Fruit fly (Drosophila melanogaster) whole organism, embryonic: ENCODE measurements around the gene TBC1D16.

ENCODE experiments used
- B-H1 ChIP-seq: fragments of 200-800 bp; sonication (Bioruptor generic); IDR thresholded peaks from 3 replicates; pipeline ENCODE4 v1.3.6; 2022; ENCODE audit warnings: missing biosample characterization, missing genetic modification characterization
- C15 ChIP-seq: fragments of 200-800 bp; sonication (Bioruptor generic); IDR thresholded peaks from 3 replicates; pipeline ENCODE4 v1.3.6; 2022; ENCODE audit warnings: missing biosample characterization, missing genetic modification characterization
- CG10147 ChIP-seq: fragments of 200-800 bp; sonication (Bioruptor generic); optimal IDR thresholded peaks from 2 replicates; lab custom pipeline; 2019; ENCODE audit warnings: missing biosample characterization, mild to moderate bottlenecking, missing genetic modification characterization, moderate library complexity
- CG10274 ChIP-seq: fragments of 200-800 bp; sonication (Bioruptor generic); optimal IDR thresholded peaks from 3 replicates; lab custom pipeline; 2017; ENCODE audit warnings: missing biosample characterization, mild to moderate bottlenecking, missing genetic modification characterization
- CG11695 ChIP-seq: fragments of 200-800 bp; sonication (Bioruptor generic); IDR thresholded peaks from 3 replicates; pipeline ENCODE4 v1.3.6; 2022; ENCODE audit warnings: missing biosample characterization, missing genetic modification characterization
- CG12391 ChIP-seq: fragments of 200-800 bp; sonication (Bioruptor generic); optimal IDR thresholded peaks from 3 replicates; lab custom pipeline; 2018; ENCODE audit warnings: missing biosample characterization, mild to moderate bottlenecking, missing genetic modification characterization, moderate library complexity
- CG13296 ChIP-seq: fragments of 200-800 bp; sonication (Bioruptor generic); optimal IDR thresholded peaks from 3 replicates; lab custom pipeline; 2018; ENCODE audit warnings: missing biosample characterization, mild to moderate bottlenecking, missing genetic modification characterization
- CG14965 ChIP-seq: fragments of 200-800 bp; sonication (Bioruptor generic); optimal IDR thresholded peaks from 2 replicates; lab custom pipeline; 2016; ENCODE audit warnings: missing biosample characterization, missing genetic modification characterization, borderline replicate concordance
- CG15011 ChIP-seq: fragments of 200-800 bp; sonication (Bioruptor generic); optimal IDR thresholded peaks from 3 replicates; lab custom pipeline; 2018; ENCODE audit warnings: missing biosample characterization, mild to moderate bottlenecking, missing genetic modification characterization
- CG15269 ChIP-seq: fragments of 200-800 bp; sonication (Bioruptor generic); optimal IDR thresholded peaks from 2 replicates; lab custom pipeline; 2018; ENCODE audit warnings: missing biosample characterization, mild to moderate bottlenecking, missing genetic modification characterization, moderate library complexity
- CG15696 ChIP-seq: fragments of 200-800 bp; sonication (Bioruptor generic); optimal IDR thresholded peaks from 2 replicates; lab custom pipeline; 2019; ENCODE audit warnings: missing biosample characterization, mild to moderate bottlenecking, missing genetic modification characterization, moderate library complexity
- CG16779 ChIP-seq: fragments of 200-800 bp; sonication (Bioruptor generic); IDR thresholded peaks from 2 replicates; pipeline ENCODE4 v1.3.6; 2022; ENCODE audit warnings: missing biosample characterization, missing genetic modification characterization
- CG16813 ChIP-seq: fragments of 200-800 bp; sonication (Bioruptor generic); IDR thresholded peaks from 3 replicates; pipeline ENCODE4 v1.3.6; 2022; ENCODE audit warnings: missing biosample characterization, missing genetic modification characterization; ENCODE audit not compliant: partially characterized antibody
- CG17568 ChIP-seq: fragments of 200-800 bp; sonication (Bioruptor generic); optimal IDR thresholded peaks from 2 replicates; lab custom pipeline; 2018; ENCODE audit warnings: missing biosample characterization, mild to moderate bottlenecking, missing genetic modification characterization, moderate library complexity
- CG2120 ChIP-seq: fragments of 200-800 bp; sonication (Bioruptor generic); optimal IDR thresholded peaks from 3 replicates; lab custom pipeline; 2016; ENCODE audit warnings: missing biosample characterization, missing genetic modification characterization
- CG2129 ChIP-seq: fragments of 200-800 bp; sonication (Bioruptor generic); IDR thresholded peaks from 2 replicates; pipeline ENCODE4 v1.3.6; 2022; ENCODE audit warnings: missing biosample characterization, missing genetic modification characterization; ENCODE audit not compliant: partially characterized antibody
- CG2889 ChIP-seq: fragments of 200-800 bp; sonication (Bioruptor generic); IDR thresholded peaks from 3 replicates; pipeline ENCODE4 v1.3.6; 2022; ENCODE audit warnings: missing biosample characterization, missing genetic modification characterization
- CG33213 ChIP-seq: fragments of 200-800 bp; sonication (Bioruptor generic); optimal IDR thresholded peaks from 3 replicates; lab custom pipeline; 2016; ENCODE audit warnings: missing biosample characterization, missing genetic modification characterization
- CG4282 ChIP-seq: fragments of 200-800 bp; sonication (Bioruptor generic); optimal IDR thresholded peaks from 2 replicates; lab custom pipeline; 2016; ENCODE audit warnings: missing biosample characterization, missing genetic modification characterization
- CG4328 ChIP-seq: fragments of 200-800 bp; sonication (Bioruptor generic); optimal IDR thresholded peaks from 3 replicates; lab custom pipeline; 2017; ENCODE audit warnings: missing biosample characterization, missing genetic modification reagents, missing genetic modification characterization
- CG4707 ChIP-seq: fragments of 200-800 bp; sonication (Bioruptor generic); optimal IDR thresholded peaks from 2 replicates; lab custom pipeline; 2018; ENCODE audit warnings: missing biosample characterization, mild to moderate bottlenecking, missing genetic modification characterization, moderate library complexity
- CG6272 ChIP-seq: fragments of 200-800 bp; sonication (Bioruptor generic); IDR thresholded peaks from 2 replicates; pipeline ENCODE4 v1.3.6; 2022; ENCODE audit warnings: missing biosample characterization, missing genetic modification characterization
- CTCF ChIP-seq: fragments of 200-800 bp; sonication (Bioruptor generic); optimal IDR thresholded peaks from 2 replicates; lab custom pipeline; 2017; ENCODE audit warnings: missing biosample characterization, mild to moderate bottlenecking, missing genetic modification characterization, moderate library complexity
- Fer1 ChIP-seq: fragments of 200-800 bp; sonication (Bioruptor generic); optimal IDR thresholded peaks from 2 replicates; lab custom pipeline; 2017; ENCODE audit warnings: missing biosample characterization, mild to moderate bottlenecking, missing genetic modification characterization
- HLHmδ ChIP-seq: fragments of 200-800 bp; sonication (Bioruptor generic); optimal IDR thresholded peaks from 2 replicates; lab custom pipeline; 2018; ENCODE audit warnings: missing biosample characterization, mild to moderate bottlenecking, missing genetic modification characterization, moderate library complexity
- Hmr ChIP-seq: fragments of 200-800 bp; sonication (Bioruptor generic); optimal IDR thresholded peaks from 3 replicates; lab custom pipeline; 2017; ENCODE audit warnings: mild to moderate bottlenecking, missing biosample characterization, missing genetic modification reagents, missing genetic modification characterization
- Kr ChIP-seq: fragments of 200-800 bp; sonication (Bioruptor generic); optimal IDR thresholded peaks from 2 replicates; lab custom pipeline; 2017; ENCODE audit warnings: missing biosample characterization, mild to moderate bottlenecking, missing genetic modification characterization
- Mrtf ChIP-seq: fragments of 200-800 bp; sonication (Bioruptor generic); IDR thresholded peaks from 3 replicates; pipeline ENCODE4 v1.3.6; 2022; ENCODE audit warnings: missing biosample characterization, missing genetic modification characterization
- NC2α ChIP-seq: fragments of 200-800 bp; sonication (Bioruptor generic); optimal IDR thresholded peaks from 2 replicates; lab custom pipeline; 2016; ENCODE audit warnings: missing biosample characterization, missing genetic modification characterization
- NFAT ChIP-seq: fragments of 200-800 bp; sonication (Bioruptor generic); IDR thresholded peaks from 2 replicates; pipeline ENCODE4 v1.3.6; 2022; ENCODE audit warnings: missing biosample characterization, missing genetic modification characterization
- Nf-YA ChIP-seq: fragments of 200-800 bp; sonication (Bioruptor generic); IDR thresholded peaks from 2 replicates; pipeline ENCODE4 v1.3.6; 2022; ENCODE audit warnings: missing biosample characterization, missing genetic modification characterization
- Ptx1 ChIP-seq: fragments of 200-800 bp; sonication (Bioruptor generic); IDR thresholded peaks from 2 replicates; pipeline ENCODE4 v1.3.6; 2022; ENCODE audit warnings: missing biosample characterization, missing genetic modification characterization
- Sin3A ChIP-seq: fragments of >200 bp; optimal IDR thresholded peaks from 2 replicates; lab custom pipeline; 2018
- chinmo ChIP-seq: fragments of 200-800 bp; sonication (Bioruptor generic); IDR thresholded peaks from 4 replicates; pipeline ENCODE4 v1.3.6; 2022; ENCODE audit warnings: missing biosample characterization, missing genetic modification characterization; ENCODE audit not compliant: partially characterized antibody
- dan ChIP-seq: fragments of 200-800 bp; sonication (Bioruptor generic); IDR thresholded peaks from 2 replicates; pipeline ENCODE4 v1.3.6; 2022; ENCODE audit warnings: missing biosample characterization, missing genetic modification characterization
- fd3F ChIP-seq: fragments of 200-800 bp; sonication (Bioruptor generic); optimal IDR thresholded peaks from 2 replicates; lab custom pipeline; 2018; ENCODE audit warnings: missing biosample characterization, mild to moderate bottlenecking, missing genetic modification characterization, moderate library complexity
- ftz-f1 ChIP-seq: fragments of 200-800 bp; sonication (Bioruptor generic); optimal IDR thresholded peaks from 2 replicates; lab custom pipeline; 2016; ENCODE audit warnings: missing biosample characterization, missing genetic modification characterization
- gcm ChIP-seq: fragments of 200-800 bp; sonication (Bioruptor generic); optimal IDR thresholded peaks from 2 replicates; lab custom pipeline; 2019; ENCODE audit warnings: missing biosample characterization, mild to moderate bottlenecking, missing genetic modification characterization, moderate library complexity
- gro ChIP-seq: fragments of 200-800 bp; sonication (Bioruptor generic); optimal IDR thresholded peaks from 2 replicates; lab custom pipeline; 2016; ENCODE audit warnings: missing biosample characterization, missing genetic modification characterization
- insv ChIP-seq, 2 experiments: fragments of 200-800 bp; sonication (Bioruptor generic); optimal IDR thresholded peaks; 3 replicates each; lab custom pipeline; 2016 to 2018; ENCODE audit warnings: missing biosample characterization in 2 of 2, missing genetic modification characterization in 2 of 2
- knrl ChIP-seq: fragments of 200-800 bp; sonication (Bioruptor generic); IDR thresholded peaks from 3 replicates; pipeline ENCODE4 v1.3.6; 2022; ENCODE audit warnings: missing biosample characterization, missing genetic modification characterization; ENCODE audit not compliant: partially characterized antibody
- lov ChIP-seq, 2 experiments: fragments of 200-800 bp in 1 of 2; fragments of >200 bp in 1 of 2; sonication (Bioruptor generic) in 1 of 2; IDR thresholded peaks in 1 of 2; optimal IDR thresholded peaks in 1 of 2; 2 replicates in 1 of 2; 3 replicates in 1 of 2; pipeline versions ENCODE4 v1.3.6 to Lab custom; 2017 to 2022; ENCODE audit warnings: missing biosample characterization in 1 of 2, missing genetic modification characterization in 1 of 2
- mam ChIP-seq: fragments of 200-800 bp; sonication (Bioruptor generic); optimal IDR thresholded peaks from 3 replicates; lab custom pipeline; 2016; ENCODE audit warnings: missing biosample characterization, missing genetic modification characterization
- oc ChIP-seq: fragments of 200-800 bp; sonication (Bioruptor generic); optimal IDR thresholded peaks from 2 replicates; lab custom pipeline; 2018; ENCODE audit warnings: missing biosample characterization, mild to moderate bottlenecking, missing genetic modification characterization, moderate library complexity
- pho ChIP-seq: fragments of 200-800 bp; sonication (Bioruptor generic); optimal IDR thresholded peaks from 2 replicates; lab custom pipeline; 2016; ENCODE audit warnings: missing biosample characterization, missing genetic modification characterization
- schlank ChIP-seq: fragments of 200-800 bp; sonication (Bioruptor generic); optimal IDR thresholded peaks from 2 replicates; lab custom pipeline; 2018; ENCODE audit warnings: missing biosample characterization, mild to moderate bottlenecking, missing genetic modification characterization
- tll ChIP-seq, 2 experiments: fragments of 200-800 bp in 1 of 2; fragments of >200 bp in 1 of 2; sonication (Bioruptor generic) in 1 of 2; optimal IDR thresholded peaks; 2 replicates each; lab custom pipeline; 2017 to 2019; ENCODE audit warnings: missing biosample characterization in 2 of 2, missing genetic modification characterization in 2 of 2, mild to moderate bottlenecking in 1 of 2, moderate library complexity in 1 of 2
- toy ChIP-seq: fragments of 200-800 bp; sonication (Bioruptor generic); IDR thresholded peaks from 2 replicates; pipeline ENCODE4 v1.3.6; 2022; ENCODE audit warnings: missing biosample characterization, missing genetic modification characterization
- vvl ChIP-seq: fragments of 200-800 bp; sonication (Bioruptor generic); IDR thresholded peaks from 2 replicates; pipeline ENCODE4 v1.3.6; 2022; ENCODE audit warnings: missing biosample characterization, missing genetic modification characterization
- zfh1 ChIP-seq: fragments of 200-800 bp; sonication (Bioruptor generic); IDR thresholded peaks from 3 replicates; pipeline ENCODE4 v1.3.6; 2022; ENCODE audit warnings: missing biosample characterization, missing genetic modification characterization

Gene TBC1D16

dm6 chr2L:10474268-10474678, 38.8 kb upstream of the TBC1D16 start, which contains the start of gene RluA-1 (continued):
- TF ChIP-seq knrl (peak; percentile 71), chinmo (GFP tag; lab: Robert Waterston, UW) (peak; percentile 73; the same call in 2 of the 4 replicates), CG15269 (peak; percentile 100), CG14965 (GFP tag; lab: Kevin White, UChicago) (peak; percentile 69), CG13296 (peak; percentile 99), NFAT (GFP tag; lab: Robert Waterston, UW) (peak; percentile 99; the same call in 1 of the 2 replicates), CG15011 (GFP tag; lab: Kevin White, UChicago) (peak; percentile 98), CTCF (GFP tag; lab: Kevin White, UChicago) (peak; percentile 79), NC2α (GFP tag; lab: Kevin White, UChicago) (peak; percentile 90), CG10147 (peak; percentile 98), vvl (peak; percentile 100), B-H1 (GFP tag; lab: Robert Waterston, UW) (peak; percentile 99), Hmr (GFP tag; lab: Kevin White, UChicago) (peak; percentile 99), Mrtf (GFP tag; lab: Robert Waterston, UW) (peak; percentile 99), gro (peak; percentile 94), schlank (tag; lab: Kevin White, UChicago) (peak; percentile 96), CG2120 (GFP tag; lab: Kevin White, UChicago) (peak; percentile 96), CG16813 (no peak; the same call in none of the 3 replicates), CG2129 (GFP tag; lab: Robert Waterston, UW) (no peak), Ptx1 (GFP tag; lab: Robert Waterston, UW) (peak; percentile 99), CG16779 (GFP tag; lab: Robert Waterston, UW) (peak; percentile 98), dan (GFP tag; lab: Robert Waterston, UW) (peak; percentile 97), Kr (GFP tag; lab: Kevin White, UChicago) (peak; percentile 92), oc (tag; lab: Kevin White, UChicago) (peak; percentile 100), gcm (GFP tag; lab: Kevin White, UChicago) (peak; percentile 100), CG17568 (peak; percentile 99), CG4707 (peak; percentile 99), zfh1 (GFP tag; lab: Robert Waterston, UW) (peak; percentile 100), CG10274 (GFP tag; lab: Kevin White, UChicago) (peak; percentile 92), CG2889 (peak; percentile 98), CG4282 (peak; percentile 93), tll (GFP tag; optimal IDR thresholded peaks at IDR 0.05; lab: Kevin White, UChicago) (peak in 1 of 2 experiments; percentile 85), CG11695 (GFP tag; lab: Robert Waterston, UW) (peak; percentile 99), Fer1 (GFP tag; lab: Kevin White, UChicago) (peak; percentile 99), CG6272 (GFP tag; lab: Robert Waterston, UW) (peak; percentile 99), HLHmδ (GFP tag; lab: Kevin White, UChicago) (peak; percentile 12), CG4328 (GFP tag; lab: Kevin White, UChicago) (peak; percentile 98), CG33213 (GFP tag; lab: Kevin White, UChicago) (peak; percentile 96), CG12391 (tag; lab: Kevin White, UChicago) (peak; percentile 100), mam (GFP tag; lab: Kevin White, UChicago) (peak; percentile 61), Nf-YA (GFP tag; lab: Robert Waterston, UW) (peak; percentile 75), pho (GFP tag; lab: Kevin White, UChicago) (peak; percentile 92), Sin3A (lab: Kevin White, UChicago) (no peak), C15 (peak; percentile 96), ftz-f1 (peak; percentile 86), CG15696 (peak; percentile 99), fd3F (GFP tag; lab: Kevin White, UChicago) (peak; percentile 99), insv (GFP tag; optimal IDR thresholded peaks at IDR 0.05; lab: Kevin White, UChicago) (peak; percentile 41 to 82), toy (peak; percentile 98), lov (optimal IDR thresholded peaks at IDR 0.05; lab: Kevin White, UChicago) (no peak), lov (GFP tag; IDR thresholded peaks at IDR 0.05; lab: Robert Waterston, UW) (peak; percentile 99)
